Fruit fly (Drosophila melanogaster): ENCODE data around the gene CG34174.

Gene CG34174

dm6 chr2L:2165864-2166263, 48.2 kb upstream of the CG34174 start (continued):
- TF ChIP-seq bcd (GFP tag; optimal IDR thresholded peaks at IDR 0.05) = peak; percentile 27
- TF ChIP-seq CG7928 (GFP tag; optimal IDR thresholded peaks at IDR 0.05) = no peak
- TF ChIP-seq Side (GFP tag; optimal IDR thresholded peaks at IDR 0.05) = no peak
- TF ChIP-seq CG17361 (GFP tag; IDR thresholded peaks at IDR 0.05) = no peak
- TF ChIP-seq croc (GFP tag; conservative IDR thresholded peaks at IDR 0.05) = no peak
- no peak for TF ChIP-seq CG2712 (tag; optimal IDR thresholded peaks at IDR 0.05)
- TF ChIP-seq Dll (GFP tag; IDR thresholded peaks at IDR 0.05; ENCODE audit: partially characterized antibody) = no peak
- 0 out of 3 replicates have a peak, but pooled peaks have one; percentile 20 for TF ChIP-seq Aef1 (GFP tag; IDR thresholded peaks at IDR 0.05)
- TF ChIP-seq CG10959 (GFP tag; IDR thresholded peaks at IDR 0.05) = no peak
- TF ChIP-seq CG11560 (tag; IDR thresholded peaks at IDR 0.05) = no peak
- no peak for TF ChIP-seq zen (tag; optimal IDR thresholded peaks at IDR 0.05)
- TF ChIP-seq CG17359 (tag; optimal IDR thresholded peaks at IDR 0.05) = no peak
- no peak for TF ChIP-seq trem (tag; optimal IDR thresholded peaks at IDR 0.05)
- no peak for TF ChIP-seq jigr1 (GFP tag; IDR thresholded peaks at IDR 0.05)
- TF ChIP-seq sna (GFP tag; IDR thresholded peaks at IDR 0.05; ENCODE audit: partially characterized antibody) = no peak
- TF ChIP-seq pum (GFP tag; optimal IDR thresholded peaks at IDR 0.05) = no peak
- no peak for TF ChIP-seq Blimp-1 (GFP tag; optimal IDR thresholded peaks at IDR 0.05)
- no peak for TF ChIP-seq fd96Cb (tag; optimal IDR thresholded peaks at IDR 0.05)
- TF ChIP-seq so (GFP tag; IDR thresholded peaks at IDR 0.05) = no peak
- TF ChIP-seq CG2678 (tag; optimal IDR thresholded peaks at IDR 0.05) = peak; percentile 21
- no peak for TF ChIP-seq gfzf (GFP tag; optimal IDR thresholded peaks at IDR 0.05)
- no peak for TF ChIP-seq CG15011 (GFP tag; optimal IDR thresholded peaks at IDR 0.05)
- no peak for TF ChIP-seq stc (GFP tag; IDR thresholded peaks at IDR 0.05)
- TF ChIP-seq CG17186 (GFP tag; optimal IDR thresholded peaks at IDR 0.05) = no peak
- no peak for TF ChIP-seq zf30C (GFP tag; optimal IDR thresholded peaks at IDR 0.05)
- TF ChIP-seq CG17912 (GFP tag; optimal IDR thresholded peaks at IDR 0.05) = no peak
- TF ChIP-seq Dp (GFP tag; optimal IDR thresholded peaks at IDR 0.05) = no peak
- TF ChIP-seq CG3281 (GFP tag; optimal IDR thresholded peaks at IDR 0.05) = peak; percentile 5
- TF ChIP-seq CG17802 (tag; optimal IDR thresholded peaks at IDR 0.05) = no peak
- no peak for TF ChIP-seq CG9876 (GFP tag; optimal IDR thresholded peaks at IDR 0.05)
- no peak for TF ChIP-seq ranshi (GFP tag; IDR thresholded peaks at IDR 0.05)
- no peak for TF ChIP-seq sim (GFP tag; IDR thresholded peaks at IDR 0.05)
- TF ChIP-seq Rx (GFP tag; IDR thresholded peaks at IDR 0.05) = no peak
- peak; percentile 34 for TF ChIP-seq Deaf1 (tag; optimal IDR thresholded peaks at IDR 0.05)
- no peak for TF ChIP-seq lola (GFP tag; optimal IDR thresholded peaks at IDR 0.05)
- TF ChIP-seq CG6175 (GFP tag; IDR thresholded peaks at IDR 0.05) = no peak
- TF ChIP-seq Gug (GFP tag; IDR thresholded peaks at IDR 0.05) = no peak
- TF ChIP-seq NFAT (GFP tag; IDR thresholded peaks at IDR 0.05) = no peak
- no peak for TF ChIP-seq zfh2 (GFP tag; optimal IDR thresholded peaks at IDR 0.05)
- TF ChIP-seq CG3847 (GFP tag; IDR thresholded peaks at IDR 0.05) = no peak
- peak; percentile 39 for TF ChIP-seq CG7987 (GFP tag; optimal IDR thresholded peaks at IDR 0.05)
- TF ChIP-seq ewg (GFP tag; optimal IDR thresholded peaks at IDR 0.05) = no peak
- no peak for TF ChIP-seq CG1233 (GFP tag; optimal IDR thresholded peaks at IDR 0.05)
- TF ChIP-seq chm (GFP tag; IDR thresholded peaks at IDR 0.05) = no peak
- TF ChIP-seq odd (GFP tag; optimal IDR thresholded peaks at IDR 0.05) = peak; percentile 12
- TF ChIP-seq CG4360 (GFP tag; IDR thresholded peaks at IDR 0.05) = peak; percentile 32; the same call in 1 of the 2 replicates
- TF ChIP-seq Oli (tag; optimal IDR thresholded peaks at IDR 0.05) = no peak
- no peak for TF ChIP-seq CG4730 (GFP tag; IDR thresholded peaks at IDR 0.05)
- TF ChIP-seq hb (GFP tag; IDR thresholded peaks at IDR 0.05; ENCODE audit: partially characterized antibody) = peak; percentile 35; the same call in 1 of the 3 replicates
- no peak for TF ChIP-seq Ssrp (tag; optimal IDR thresholded peaks at IDR 0.05)
- TF ChIP-seq CG2116 (GFP tag; optimal IDR thresholded peaks at IDR 0.05) = no peak

All from whole organism, embryonic.